Worm (Caenorhabditis elegans) whole organism, L4 larva: ENCODE data around the gene asp-3.

Source experiments
- D1046.2 ChIP-seq: fragments of 200-800 bp; sonication (Bioruptor generic); IDR thresholded peaks from 2 replicates; pipeline ENCODE4 v1.3.6; 2022; ENCODE audit warnings: missing genetic modification characterization, missing compliant biosample characterization
- F26F4.8 ChIP-seq: fragments of 200-800 bp; sonication (Bioruptor generic); conservative IDR thresholded peaks from 2 replicates; pipeline ENCODE4 v1.3.6; 2022; ENCODE audit warnings: missing genetic modification characterization, missing compliant biosample characterization
- F37D6.2 ChIP-seq: sonication (generic microtip); optimal IDR thresholded peaks from 2 replicates; lab custom pipeline; 2016; ENCODE audit warnings: mild to moderate bottlenecking, missing genetic modification characterization, missing compliant biosample characterization
- F49E8.2 ChIP-seq: sonication (generic microtip); optimal IDR thresholded peaks from 2 replicates; lab custom pipeline; 2016; ENCODE audit warnings: missing compliant biosample characterization, mild to moderate bottlenecking, missing genetic modification characterization, borderline replicate concordance
- Y105C5A.15 ChIP-seq: fragments of 200-800 bp; sonication (Bioruptor generic); IDR thresholded peaks from 2 replicates; pipeline ENCODE4 v1.3.6; 2022; ENCODE audit warnings: missing genetic modification characterization, missing compliant biosample characterization
- Y5F2A.4 ChIP-seq: fragments of 200-800 bp; sonication (Bioruptor generic); optimal IDR thresholded peaks from 2 replicates; lab custom pipeline; 2018; ENCODE audit warnings: mild to moderate bottlenecking, missing genetic modification characterization, missing compliant biosample characterization
- ZK337.2 ChIP-seq: fragments of 200-800 bp; sonication (Bioruptor generic); IDR thresholded peaks from 2 replicates; pipeline ENCODE4 v1.3.6; 2022; ENCODE audit warnings: missing genetic modification reagents, missing genetic modification characterization, missing compliant biosample characterization
- ZK546.5 ChIP-seq, 2 experiments: sonication (generic microtip); optimal IDR thresholded peaks; 2 replicates each; lab custom pipeline; 2017; ENCODE audit warnings: missing biosample characterization in 2 of 2, missing genetic modification characterization in 2 of 2
- ceh-20 ChIP-seq: fragments of 200-800 bp; sonication (Bioruptor generic); IDR thresholded peaks from 2 replicates; pipeline ENCODE4 v1.3.6; 2022; ENCODE audit warnings: missing genetic modification reagents, missing genetic modification characterization, missing compliant biosample characterization
- ceh-28 ChIP-seq: fragments of 150-350 bp; optimal IDR thresholded peaks from 2 replicates; lab custom pipeline; 2014; ENCODE audit warnings: missing biosample characterization, missing genetic modification reagents, missing genetic modification characterization
- ces-1 ChIP-seq: fragments of 150-350 bp; sonication (generic microtip); optimal IDR thresholded peaks from 4 replicates; lab custom pipeline; 2014; ENCODE audit warnings: missing biosample characterization, missing genetic modification reagents, missing genetic modification characterization
- ctbp-1 ChIP-seq: fragments of 200-800 bp; sonication (Bioruptor generic); IDR thresholded peaks from 2 replicates; pipeline ENCODE4 v1.3.6; 2022; ENCODE audit warnings: missing genetic modification reagents, missing genetic modification characterization, missing compliant biosample characterization
- daf-16 ChIP-seq, 3 experiments: sonication (generic microtip); optimal IDR thresholded peaks; 2 replicates each; lab custom pipeline; 2016 to 2017; ENCODE audit warnings: missing genetic modification characterization in 3 of 3, missing genetic modification reagents in 3 of 3, mild to moderate bottlenecking in 2 of 3, missing compliant biosample characterization in 2 of 3, missing biosample characterization in 1 of 3, moderate library complexity in 1 of 3
- dmd-6 ChIP-seq: fragments of 200-800 bp; sonication (Bioruptor generic); IDR thresholded peaks from 2 replicates; pipeline ENCODE4 v1.3.6; 2022; ENCODE audit warnings: missing genetic modification reagents, missing genetic modification characterization, missing compliant biosample characterization
- dmd-8 ChIP-seq: fragments of 200-800 bp; sonication (Bioruptor generic); IDR thresholded peaks from 2 replicates; pipeline ENCODE4 v1.3.6; 2022; ENCODE audit warnings: missing genetic modification characterization, missing compliant biosample characterization
- dmd-9 ChIP-seq: fragments of 200-800 bp; sonication (Bioruptor generic); IDR thresholded peaks from 2 replicates; pipeline ENCODE4 v1.3.6; 2022; ENCODE audit warnings: missing genetic modification reagents, missing genetic modification characterization, missing compliant biosample characterization
- dpl-1 ChIP-seq: fragments of 150-350 bp; optimal IDR thresholded peaks from 2 replicates; lab custom pipeline; 2014; ENCODE audit warnings: missing biosample characterization, missing genetic modification reagents, missing genetic modification characterization
- dve-1 ChIP-seq: sonication (generic microtip); optimal IDR thresholded peaks from 2 replicates; lab custom pipeline; 2017; ENCODE audit warnings: antibody characterized with exemption, mild to moderate bottlenecking, missing genetic modification characterization, missing compliant biosample characterization; ENCODE audit not compliant: insufficient read depth
- egl-43 ChIP-seq: fragments of 200-800 bp; sonication (Bioruptor generic); IDR thresholded peaks from 2 replicates; pipeline ENCODE4 v1.3.6; 2022; ENCODE audit warnings: missing genetic modification reagents, missing genetic modification characterization, missing compliant biosample characterization
- fkh-10 ChIP-seq: fragments of 150-350 bp; optimal IDR thresholded peaks from 2 replicates; lab custom pipeline; 2014; ENCODE audit warnings: missing biosample characterization, missing genetic modification reagents, missing genetic modification characterization
- fos-1 ChIP-seq: fragments of 150-350 bp; optimal IDR thresholded peaks from 2 replicates; lab custom pipeline; 2014; ENCODE audit warnings: missing biosample characterization, missing genetic modification characterization
- gei-8 ChIP-seq: fragments of 200-800 bp; sonication (Bioruptor generic); optimal IDR thresholded peaks from 2 replicates; lab custom pipeline; 2018; ENCODE audit warnings: mild to moderate bottlenecking, missing genetic modification characterization, missing compliant biosample characterization
- lin-13 ChIP-seq: fragments of 150-350 bp; optimal IDR thresholded peaks from 2 replicates; lab custom pipeline; 2014; ENCODE audit warnings: missing biosample characterization, missing genetic modification reagents, missing genetic modification characterization
- lin-15B ChIP-seq: fragments of 150-350 bp; sonication (generic microtip); optimal IDR thresholded peaks from 3 replicates; lab custom pipeline; 2014; ENCODE audit warnings: missing biosample characterization, missing genetic modification characterization
- lin-29 ChIP-seq: fragments of 200-800 bp; sonication (Bioruptor generic); IDR thresholded peaks from 2 replicates; pipeline ENCODE4 v1.3.6; 2022; ENCODE audit warnings: missing genetic modification reagents, missing genetic modification characterization, missing compliant biosample characterization
- lin-39 ChIP-seq: fragments of 150-350 bp; optimal IDR thresholded peaks from 2 replicates; lab custom pipeline; 2014; ENCODE audit warnings: missing biosample characterization, missing genetic modification reagents, missing genetic modification characterization
- lsy-2 ChIP-seq, 2 experiments: fragments of 150-350 bp in 1 of 2; sonication (generic microtip) in 1 of 2; optimal IDR thresholded peaks; 2 replicates each; lab custom pipeline; 2014 to 2017; ENCODE audit warnings: missing biosample characterization in 2 of 2, missing genetic modification characterization in 2 of 2
- madf-5 ChIP-seq, 2 experiments: fragments of 200-800 bp; sonication (Bioruptor generic); IDR thresholded peaks; 2 replicates each; pipeline ENCODE4 v1.3.6; 2022; ENCODE audit warnings: missing compliant biosample characterization in 2 of 2, missing genetic modification characterization in 2 of 2
- madf-9 ChIP-seq: fragments of 200-800 bp; sonication (Bioruptor generic); conservative IDR thresholded peaks from 2 replicates; pipeline ENCODE4 v1.3.6; 2022; ENCODE audit warnings: missing genetic modification reagents, missing genetic modification characterization, missing compliant biosample characterization
- mdl-1 ChIP-seq, 2 experiments: fragments of 150-350 bp in 1 of 2; sonication (generic microtip) in 1 of 2; optimal IDR thresholded peaks; 2 replicates each; lab custom pipeline; 2014 to 2017; ENCODE audit warnings: missing biosample characterization in 2 of 2, missing genetic modification characterization in 2 of 2
- mxl-2 ChIP-seq: fragments of 200-800 bp; sonication (Bioruptor generic); conservative IDR thresholded peaks from 2 replicates; pipeline ENCODE4 v1.3.6; 2022; ENCODE audit warnings: missing genetic modification reagents, missing genetic modification characterization, missing compliant biosample characterization
- nhr-11 ChIP-seq: fragments of 150-350 bp; optimal IDR thresholded peaks from 2 replicates; lab custom pipeline; 2014; ENCODE audit warnings: missing biosample characterization, missing genetic modification characterization
- nhr-111 ChIP-seq: fragments of 200-800 bp; sonication (Bioruptor generic); optimal IDR thresholded peaks from 2 replicates; lab custom pipeline; 2018; ENCODE audit warnings: mild to moderate bottlenecking, missing genetic modification characterization, missing compliant biosample characterization
- nhr-25 ChIP-seq: sonication (generic microtip); optimal IDR thresholded peaks from 2 replicates; lab custom pipeline; 2017; ENCODE audit warnings: missing genetic modification characterization, mild to moderate bottlenecking, missing compliant biosample characterization, antibody characterized with exemption, moderate library complexity, borderline replicate concordance; ENCODE audit not compliant: insufficient read depth
- nhr-28 ChIP-seq: fragments of 150-350 bp; optimal IDR thresholded peaks from 2 replicates; lab custom pipeline; 2014; ENCODE audit warnings: missing biosample characterization, missing genetic modification characterization
- nhr-41 ChIP-seq: fragments of 200-800 bp; sonication (Bioruptor generic); IDR thresholded peaks from 2 replicates; pipeline ENCODE4 v1.3.6; 2022; ENCODE audit warnings: missing genetic modification reagents, missing genetic modification characterization, missing compliant biosample characterization
- nhr-42 ChIP-seq: fragments of 200-800 bp; sonication (Bioruptor generic); IDR thresholded peaks from 2 replicates; pipeline ENCODE4 v1.3.6; 2022; ENCODE audit warnings: missing genetic modification characterization, missing compliant biosample characterization
- nhr-48 ChIP-seq: sonication (generic microtip); optimal IDR thresholded peaks from 2 replicates; lab custom pipeline; 2016; ENCODE audit warnings: mild to moderate bottlenecking, missing genetic modification characterization, missing compliant biosample characterization
- nhr-76 ChIP-seq: fragments of 150-350 bp; optimal IDR thresholded peaks from 2 replicates; lab custom pipeline; 2014; ENCODE audit warnings: missing biosample characterization, missing genetic modification characterization
- php-3 ChIP-seq: fragments of 200-800 bp; sonication (Bioruptor generic); IDR thresholded peaks from 2 replicates; pipeline ENCODE4 v1.3.6; 2022; ENCODE audit warnings: missing genetic modification reagents, missing genetic modification characterization, missing compliant biosample characterization
- pqm-1 ChIP-seq: sonication (generic microtip); optimal IDR thresholded peaks from 2 replicates; lab custom pipeline; 2017; ENCODE audit warnings: missing biosample characterization, missing genetic modification characterization
- saeg-2 ChIP-seq: fragments of 200-800 bp; sonication (Bioruptor generic); IDR thresholded peaks from 2 replicates; pipeline ENCODE4 v1.3.6; 2022; ENCODE audit warnings: missing genetic modification reagents, missing genetic modification characterization, missing compliant biosample characterization
- sdz-12 ChIP-seq: fragments of 200-800 bp; sonication (Bioruptor generic); optimal IDR thresholded peaks from 2 replicates; lab custom pipeline; 2018; ENCODE audit warnings: mild to moderate bottlenecking, missing genetic modification characterization, missing compliant biosample characterization
- snpc-4 ChIP-seq: fragments of 150-350 bp; optimal IDR thresholded peaks from 2 replicates; lab custom pipeline; 2014; ENCODE audit warnings: missing biosample characterization, missing genetic modification characterization
- spr-1 ChIP-seq: sonication (generic microtip); optimal IDR thresholded peaks from 2 replicates; lab custom pipeline; 2016; ENCODE audit warnings: mild to moderate bottlenecking, missing genetic modification characterization, missing compliant biosample characterization
- tag-97 ChIP-seq: fragments of 200-800 bp; sonication (Bioruptor generic); IDR thresholded peaks from 2 replicates; pipeline ENCODE4 v1.3.6; 2022; ENCODE audit warnings: missing genetic modification characterization, missing compliant biosample characterization
- unc-130 ChIP-seq: sonication (generic microtip); optimal IDR thresholded peaks from 2 replicates; lab custom pipeline; 2016; ENCODE audit warnings: missing genetic modification reagents, missing genetic modification characterization, missing compliant biosample characterization
- unc-39 ChIP-seq: sonication (generic microtip); optimal IDR thresholded peaks from 2 replicates; lab custom pipeline; 2017; ENCODE audit warnings: missing biosample characterization, missing genetic modification characterization
- zip-2 ChIP-seq: fragments of 150-350 bp; optimal IDR thresholded peaks from 2 replicates; lab custom pipeline; 2014; ENCODE audit warnings: missing biosample characterization, missing genetic modification characterization
- ztf-7 ChIP-seq: fragments of 150-350 bp; optimal IDR thresholded peaks from 2 replicates; lab custom pipeline; 2014; ENCODE audit warnings: missing biosample characterization, missing genetic modification characterization

asp-3 gene

ce11 chrX:6742011-6742683, 48.7 kb upstream of the asp-3 start, which contains the start of gene mdl-1 (continued):
- peak; percentile 57 for TF ChIP-seq spr-1
- peak; percentile 54 to 81 for TF ChIP-seq lsy-2 (tag; optimal IDR thresholded peaks at IDR 0.05; lab: Kevin White, UChicago)
- TF ChIP-seq ZK337.2, result no peak
- peak; percentile 92 for TF ChIP-seq nhr-11
- no peak for TF ChIP-seq F49E8.2 (tag; lab: Kevin White, UChicago)
- peak; percentile 86 for TF ChIP-seq ctbp-1 (GFP tag; lab: Robert Waterston, UW)
- no peak for TF ChIP-seq D1046.2 (GFP tag; lab: Robert Waterston, UW)
- peak; percentile 82 for TF ChIP-seq lin-13 (GFP tag; lab: Kevin White, UChicago)
- no peak for TF ChIP-seq zip-2 (tag; lab: Kevin White, UChicago)
- TF ChIP-seq madf-5 (GFP tag; IDR thresholded peaks at IDR 0.05; lab: Robert Waterston, UW), result 0 out of 4 replicates have a peak, but pooled peaks of 1 of the 2 experiments have one; percentile 45
- no peak for TF ChIP-seq unc-130 (GFP tag; lab: Kevin White, UChicago)
- TF ChIP-seq ZK546.5 (tag; optimal IDR thresholded peaks at IDR 0.05; lab: Kevin White, UChicago), result no peak
- TF ChIP-seq F26F4.8, result no peak
- peak; percentile 87 for TF ChIP-seq dve-1 (tag; lab: Kevin White, UChicago)
- no peak for TF ChIP-seq dmd-9
- peak; percentile 43 for TF ChIP-seq dpl-1 (GFP tag; lab: Kevin White, UChicago)
- no peak for TF ChIP-seq nhr-41 (GFP tag; lab: Robert Waterston, UW)
- no peak for TF ChIP-seq sdz-12 (GFP tag; lab: Kevin White, UChicago)
- peak; percentile 64; the same call in 1 of the 2 replicates for TF ChIP-seq php-3 (GFP tag; lab: Robert Waterston, UW)
- TF ChIP-seq mdl-1 (tag; optimal IDR thresholded peaks at IDR 0.05; lab: Kevin White, UChicago), result peak in 1 of 2 experiments; percentile 100
- peak; percentile 99 for TF ChIP-seq nhr-48
- peak; percentile 37 for TF ChIP-seq pqm-1 (tag; lab: Kevin White, UChicago)
- TF ChIP-seq gei-8 (GFP tag; lab: Kevin White, UChicago), result peak; percentile 86
- no peak for TF ChIP-seq unc-39 (tag; lab: Kevin White, UChicago)
- TF ChIP-seq lin-29 (GFP tag; lab: Robert Waterston, UW), result peak; percentile 68; the same call in 1 of the 2 replicates
- TF ChIP-seq nhr-28, result peak; percentile 78
- TF ChIP-seq lin-15B, result no peak
- no peak for TF ChIP-seq snpc-4 (tag; lab: Kevin White, UChicago)
- no peak for TF ChIP-seq Y105C5A.15 (GFP tag; lab: Robert Waterston, UW)
- peak; percentile 99 for TF ChIP-seq dmd-6
- no peak for TF ChIP-seq ces-1 (GFP tag; lab: Kevin White, UChicago)
- TF ChIP-seq fkh-10 (GFP tag; lab: Kevin White, UChicago), result peak; percentile 42
- no peak for TF ChIP-seq fos-1 (tag; lab: Kevin White, UChicago)
- TF ChIP-seq nhr-25, result peak; percentile 96
- no peak for TF ChIP-seq nhr-76 (tag; lab: Kevin White, UChicago)
- peak; percentile 95 for TF ChIP-seq ceh-20
- peak; percentile 8 for TF ChIP-seq Y5F2A.4 (GFP tag; lab: Kevin White, UChicago)
- TF ChIP-seq F37D6.2 (tag; lab: Kevin White, UChicago), result peak; percentile 69
- no peak for TF ChIP-seq lin-39 (tag; lab: Kevin White, UChicago)
- TF ChIP-seq nhr-111 (GFP tag; lab: Kevin White, UChicago), result no peak
- TF ChIP-seq saeg-2 (GFP tag; lab: Robert Waterston, UW), result peak; percentile 90
- TF ChIP-seq mxl-2, result peak; percentile 100
- peak; percentile 23 for TF ChIP-seq ztf-7 (tag; lab: Kevin White, UChicago)
- peak; percentile 85 for TF ChIP-seq nhr-42 (GFP tag; lab: Robert Waterston, UW)
- peak; percentile 15 to 68 for TF ChIP-seq daf-16 (GFP tag; optimal IDR thresholded peaks at IDR 0.05; lab: Kevin White, UChicago)
- peak; percentile 86 for TF ChIP-seq daf-16 (tag; optimal IDR thresholded peaks at IDR 0.05; lab: Kevin White, UChicago)
- TF ChIP-seq ceh-28 (tag; lab: Kevin White, UChicago), result no peak
- no peak for TF ChIP-seq dmd-8 (GFP tag; lab: Robert Waterston, UW)
- peak; percentile 90 for TF ChIP-seq egl-43 (GFP tag; lab: Robert Waterston, UW)
- peak; percentile 67 for TF ChIP-seq madf-9 (GFP tag; lab: Robert Waterston, UW)
- TF ChIP-seq tag-97, result no peak
